Fruit fly (Drosophila melanogaster): ENCODE measurements around the gene chinmo.

Gene chinmo

dm6 chr2L:1648677-1649078 is 2.4 kb upstream of the chinmo start (continued):
- TF ChIP-seq CG18476 (GFP tag; optimal IDR thresholded peaks at IDR 0.05) (peak; percentile 53), inv (GFP tag; IDR thresholded peaks at IDR 0.05; ENCODE audit: partially characterized antibody) (no peak), cato (GFP tag; optimal IDR thresholded peaks at IDR 0.05; ENCODE audit: borderline replicate concordance) (peak; percentile 70), Bdp1 (GFP tag; optimal IDR thresholded peaks at IDR 0.05) (peak; percentile 73), CG3838 (GFP tag; optimal IDR thresholded peaks at IDR 0.05) (peak; percentile 84), CG10979 (tag; optimal IDR thresholded peaks at IDR 0.05) (peak; percentile 45), CG4820 (GFP tag; optimal IDR thresholded peaks at IDR 0.05) (peak; percentile 65), CG12104 (GFP tag; optimal IDR thresholded peaks at IDR 0.05) (peak; percentile 81), Xrp1 (GFP tag; IDR thresholded peaks at IDR 0.05) (peak; percentile 82), ewg (GFP tag; optimal IDR thresholded peaks at IDR 0.05) (peak; percentile 80), h (optimal IDR thresholded peaks at IDR 0.05) (no peak), Adf1 (GFP tag; IDR thresholded peaks at IDR 0.05) (peak; percentile 87), CG12769 (tag; optimal IDR thresholded peaks at IDR 0.05) (peak; percentile 84), insv (GFP tag; optimal IDR thresholded peaks at IDR 0.05) (no peak), tna (GFP tag; IDR thresholded peaks at IDR 0.05; ENCODE audit: partially characterized antibody) (no peak), ssp (GFP tag; IDR thresholded peaks at IDR 0.05) (no peak), CG4730 (GFP tag; IDR thresholded peaks at IDR 0.05) (peak; percentile 25; the same call in 1 of the 2 replicates), Fer2 (tag; optimal IDR thresholded peaks at IDR 0.05) (peak; percentile 59), hkb (optimal IDR thresholded peaks at IDR 0.05) (no peak), hkb (GFP tag; IDR thresholded peaks at IDR 0.05) (peak; percentile 86), Dref (GFP tag; IDR thresholded peaks at IDR 0.05) (no peak), CG12236 (GFP tag; optimal IDR thresholded peaks at IDR 0.05) (peak; percentile 93), ci (GFP tag; IDR thresholded peaks at IDR 0.05) (peak; percentile 95), Dbx (GFP tag; IDR thresholded peaks at IDR 0.05) (no peak), Meics (GFP tag; optimal IDR thresholded peaks at IDR 0.05) (peak; percentile 32), H15 (GFP tag; IDR thresholded peaks at IDR 0.05) (peak; percentile 63; the same call in 2 of the 3 replicates), CG4707 (GFP tag; optimal IDR thresholded peaks at IDR 0.05) (peak; percentile 94), Blimp-1 (GFP tag; optimal IDR thresholded peaks at IDR 0.05) (peak; percentile 88), CG13123 (GFP tag; optimal IDR thresholded peaks at IDR 0.05) (peak; percentile 84), NC2α (GFP tag; optimal IDR thresholded peaks at IDR 0.05) (peak; percentile 86), CG7357 (GFP tag; IDR thresholded peaks at IDR 0.05) (no peak), CG2889 (GFP tag; IDR thresholded peaks at IDR 0.05) (no peak), Poxn (GFP tag; IDR thresholded peaks at IDR 0.05) (no peak), Oli (tag; optimal IDR thresholded peaks at IDR 0.05) (peak; percentile 73), sr (GFP tag; IDR thresholded peaks at IDR 0.05) (peak; percentile 94), cwo (GFP tag; optimal IDR thresholded peaks at IDR 0.05) (peak; percentile 14), Mrtf (GFP tag; IDR thresholded peaks at IDR 0.05) (no peak), Nf-YC (tag; optimal IDR thresholded peaks at IDR 0.05) (no peak), CG17612 (GFP tag; IDR thresholded peaks at IDR 0.05) (no peak; the same call in 1 of the 2 replicates), Lhr (GFP tag; optimal IDR thresholded peaks at IDR 0.05) (peak; percentile 89), Aef1 (GFP tag; IDR thresholded peaks at IDR 0.05) (peak; percentile 31; the same call in 2 of the 3 replicates), CG3281 (GFP tag; optimal IDR thresholded peaks at IDR 0.05) (peak; percentile 70), CG1602 (GFP tag; optimal IDR thresholded peaks at IDR 0.05) (peak; percentile 57), MESR4 (GFP tag; optimal IDR thresholded peaks at IDR 0.05) (no peak), psq (GFP tag; optimal IDR thresholded peaks at IDR 0.05) (peak; percentile 33), CG13287 (GFP tag; IDR thresholded peaks at IDR 0.05; ENCODE audit: partially characterized antibody) (0 out of 2 replicates have a peak, but pooled peaks have one; percentile 24), scrt (GFP tag; optimal IDR thresholded peaks at IDR 0.05) (peak; percentile 73), Nf-YA (GFP tag; IDR thresholded peaks at IDR 0.05) (peak; percentile 82), tio (GFP tag; optimal IDR thresholded peaks at IDR 0.05) (peak; percentile 71), z (GFP tag; IDR thresholded peaks at IDR 0.05) (peak; percentile 58; the same call in 2 of the 3 replicates), Gug (GFP tag; IDR thresholded peaks at IDR 0.05) (no peak), CG9876 (GFP tag; optimal IDR thresholded peaks at IDR 0.05) (peak; percentile 67)
